Worm (Caenorhabditis elegans) whole organism, L1 larva: ENCODE data around the gene kreg-1.

ENCODE experiments used
- C04F5.9 ChIP-seq: sonication (generic microtip); optimal IDR thresholded peaks from 2 replicates; lab custom pipeline; 2016; ENCODE audit warnings: missing genetic modification characterization, missing compliant biosample characterization
- C16A3.4 ChIP-seq: fragments of 150-350 bp; optimal IDR thresholded peaks from 2 replicates; lab custom pipeline; 2014; ENCODE audit warnings: missing biosample characterization, missing genetic modification characterization
- Y116A8C.19 ChIP-seq: sonication (generic microtip); optimal IDR thresholded peaks from 2 replicates; lab custom pipeline; 2016; ENCODE audit warnings: missing compliant biosample characterization, missing genetic modification characterization, borderline replicate concordance
- aha-1 ChIP-seq: fragments of 150-350 bp; optimal IDR thresholded peaks from 2 replicates; lab custom pipeline; 2014; ENCODE audit warnings: missing biosample characterization, missing genetic modification characterization
- aly-2 ChIP-seq: fragments of 150-350 bp; optimal IDR thresholded peaks from 2 replicates; lab custom pipeline; 2014; ENCODE audit warnings: missing biosample characterization, missing genetic modification characterization
- blmp-1 ChIP-seq: fragments of 150-350 bp; optimal IDR thresholded peaks from 2 replicates; lab custom pipeline; 2014; ENCODE audit warnings: missing biosample characterization, missing genetic modification characterization
- ceh-63 ChIP-seq: fragments of 200-800 bp; sonication (Bioruptor generic); optimal IDR thresholded peaks from 2 replicates; lab custom pipeline; 2018; ENCODE audit warnings: mild to moderate bottlenecking, missing genetic modification characterization, missing compliant biosample characterization
- ceh-8 ChIP-seq: fragments of 200-800 bp; sonication (Bioruptor generic); optimal IDR thresholded peaks from 2 replicates; lab custom pipeline; 2018; ENCODE audit warnings: mild to moderate bottlenecking, missing genetic modification characterization, moderate library complexity, missing compliant biosample characterization
- ceh-82 ChIP-seq, 3 experiments: fragments of 150-350 bp in 1 of 3; sonication (generic microtip) in 2 of 3; optimal IDR thresholded peaks; 2 replicates each; lab custom pipeline; 2014 to 2017; ENCODE audit warnings: missing biosample characterization in 3 of 3, missing genetic modification characterization in 3 of 3
- ceh-90 ChIP-seq: sonication (generic microtip); optimal IDR thresholded peaks from 2 replicates; lab custom pipeline; 2016; ENCODE audit warnings: missing genetic modification characterization, missing compliant biosample characterization
- efl-1 ChIP-seq, 4 experiments: fragments of 150-350 bp; optimal IDR thresholded peaks in 3 of 4; peaks in 1 of 4; 1 replicate in 1 of 4; 2 replicates in 3 of 4; lab custom pipeline; 2014; ENCODE audit warnings: missing biosample characterization in 2 of 4, missing genetic modification characterization in 2 of 4, missing genetic modification reagents in 2 of 4
- efl-3 ChIP-seq: fragments of 200-800 bp; sonication (Bioruptor generic); optimal IDR thresholded peaks from 2 replicates; lab custom pipeline; 2018; ENCODE audit warnings: mild to moderate bottlenecking, missing genetic modification characterization, missing compliant biosample characterization
- egl-27 ChIP-seq, 2 experiments: fragments of 150-350 bp in 1 of 2; sonication (generic microtip); optimal IDR thresholded peaks; 3 replicates each; lab custom pipeline; 2017 to 2018; ENCODE audit warnings: missing biosample characterization in 2 of 2, missing genetic modification characterization in 2 of 2, missing genetic modification reagents in 2 of 2
- elt-2 ChIP-seq: sonication (generic microtip); optimal IDR thresholded peaks from 2 replicates; lab custom pipeline; 2016; ENCODE audit warnings: missing genetic modification characterization, mild to moderate bottlenecking, inconsistent platforms, missing compliant biosample characterization, missing genetic modification reagents
- fkh-10 ChIP-seq: sonication (generic microtip); optimal IDR thresholded peaks from 2 replicates; lab custom pipeline; 2017; ENCODE audit warnings: missing biosample characterization, missing genetic modification reagents, missing genetic modification characterization
- fkh-4 ChIP-seq: sonication (generic microtip); optimal IDR thresholded peaks from 2 replicates; lab custom pipeline; 2016; ENCODE audit warnings: missing compliant biosample characterization, missing genetic modification characterization, borderline replicate concordance
- fos-1 ChIP-seq: fragments of 150-350 bp; optimal IDR thresholded peaks from 2 replicates; lab custom pipeline; 2014; ENCODE audit warnings: missing biosample characterization, missing genetic modification characterization
- hlh-4 ChIP-seq: sonication (generic microtip); optimal IDR thresholded peaks from 2 replicates; lab custom pipeline; 2016; ENCODE audit warnings: mild to moderate bottlenecking, missing genetic modification characterization, missing compliant biosample characterization
- irx-1 ChIP-seq: sonication (generic microtip); optimal IDR thresholded peaks from 2 replicates; lab custom pipeline; 2016; ENCODE audit warnings: missing genetic modification characterization, missing compliant biosample characterization
- isw-1 ChIP-seq: fragments of 200-800 bp; sonication (Bioruptor generic); IDR thresholded peaks from 2 replicates; pipeline ENCODE4 v1.3.6; 2022; ENCODE audit warnings: missing genetic modification characterization, missing compliant biosample characterization
- lin-13 ChIP-seq: fragments of 150-350 bp; optimal IDR thresholded peaks from 2 replicates; lab custom pipeline; 2014; ENCODE audit warnings: missing biosample characterization, missing genetic modification reagents, missing genetic modification characterization
- lin-15B ChIP-seq: fragments of 150-350 bp; sonication (generic microtip); optimal IDR thresholded peaks from 3 replicates; lab custom pipeline; 2014; ENCODE audit warnings: missing biosample characterization, missing genetic modification characterization
- lin-35 ChIP-seq, 2 experiments: fragments of 150-350 bp; optimal IDR thresholded peaks; 2 replicates each; lab custom pipeline; 2014; ENCODE audit warnings: missing biosample characterization in 2 of 2, missing genetic modification characterization in 2 of 2, missing genetic modification reagents in 2 of 2
- mdl-1 ChIP-seq, 2 experiments: fragments of 150-350 bp; optimal IDR thresholded peaks; 2 replicates each; lab custom pipeline; 2014 to 2017; ENCODE audit warnings: missing biosample characterization in 2 of 2, missing genetic modification characterization in 2 of 2, inconsistent platforms in 1 of 2
- mef-2 ChIP-seq: fragments of 150-350 bp; optimal IDR thresholded peaks from 2 replicates; lab custom pipeline; 2014; ENCODE audit warnings: missing biosample characterization, missing genetic modification characterization
- nhr-11 ChIP-seq: fragments of 150-350 bp; optimal IDR thresholded peaks from 2 replicates; lab custom pipeline; 2014; ENCODE audit warnings: missing biosample characterization, missing genetic modification characterization
- nhr-20 ChIP-seq: sonication (generic microtip); optimal IDR thresholded peaks from 2 replicates; lab custom pipeline; 2016; ENCODE audit warnings: mild to moderate bottlenecking, missing genetic modification characterization, missing compliant biosample characterization
- nhr-71 ChIP-seq: sonication (generic microtip); optimal IDR thresholded peaks from 2 replicates; lab custom pipeline; 2016; ENCODE audit warnings: mild to moderate bottlenecking, missing genetic modification characterization, moderate library complexity, missing compliant biosample characterization
- nhr-84 ChIP-seq: sonication (generic microtip); optimal IDR thresholded peaks from 2 replicates; lab custom pipeline; 2017; ENCODE audit warnings: missing biosample characterization, missing genetic modification characterization
- nhr-85 ChIP-seq: sonication (generic microtip); peaks from one replicate; lab custom pipeline; 2016; ENCODE audit warnings: missing genetic modification characterization, inconsistent platforms, missing compliant biosample characterization
- nhr-90 ChIP-seq: sonication (generic microtip); optimal IDR thresholded peaks from 2 replicates; lab custom pipeline; 2016; ENCODE audit warnings: mild to moderate bottlenecking, missing genetic modification characterization, missing compliant biosample characterization; ENCODE audit not compliant: poor library complexity
- pag-3 ChIP-seq: sonication (generic microtip); optimal IDR thresholded peaks from 2 replicates; lab custom pipeline; 2017; ENCODE audit warnings: missing genetic modification characterization, mild to moderate bottlenecking, missing compliant biosample characterization, antibody characterized with exemption, borderline replicate concordance; ENCODE audit not compliant: insufficient read depth
- pax-3 ChIP-seq: fragments of 200-800 bp; sonication (Bioruptor generic); optimal IDR thresholded peaks from 2 replicates; lab custom pipeline; 2018; ENCODE audit warnings: mild to moderate bottlenecking, missing genetic modification characterization, moderate library complexity, missing compliant biosample characterization
- snu-23 ChIP-seq: sonication (generic microtip); optimal IDR thresholded peaks from 2 replicates; lab custom pipeline; 2016; ENCODE audit warnings: missing genetic modification characterization, missing compliant biosample characterization
- sup-37 ChIP-seq: fragments of 200-800 bp; sonication (Bioruptor generic); optimal IDR thresholded peaks from 2 replicates; lab custom pipeline; 2018; ENCODE audit warnings: mild to moderate bottlenecking, missing genetic modification characterization, missing compliant biosample characterization
- tlp-1 ChIP-seq: fragments of 150-350 bp; optimal IDR thresholded peaks from 2 replicates; lab custom pipeline; 2014; ENCODE audit warnings: missing biosample characterization, missing genetic modification characterization
- unc-130 ChIP-seq: fragments of 150-350 bp; optimal IDR thresholded peaks from 2 replicates; lab custom pipeline; 2017; ENCODE audit warnings: missing biosample characterization, missing genetic modification characterization, inconsistent platforms
- unc-30 ChIP-seq: sonication (generic microtip); optimal IDR thresholded peaks from 2 replicates; lab custom pipeline; 2017; ENCODE audit warnings: missing biosample characterization, missing genetic modification characterization
- unc-62 ChIP-seq: fragments of 150-350 bp; optimal IDR thresholded peaks from 2 replicates; lab custom pipeline; 2014; ENCODE audit warnings: missing biosample characterization, missing genetic modification reagents, missing genetic modification characterization
- unc-86 ChIP-seq: sonication (generic microtip); optimal IDR thresholded peaks from 2 replicates; lab custom pipeline; 2016; ENCODE audit warnings: missing genetic modification characterization, missing compliant biosample characterization
- unc-98 ChIP-seq: fragments of 200-800 bp; sonication (Bioruptor generic); IDR thresholded peaks from 2 replicates; pipeline ENCODE4 v1.3.6; 2022; ENCODE audit warnings: missing genetic modification characterization, missing compliant biosample characterization
- ztf-11 ChIP-seq, 2 experiments: sonication (generic microtip); optimal IDR thresholded peaks; 2 replicates each; lab custom pipeline; 2016 to 2017; ENCODE audit warnings: missing genetic modification characterization in 2 of 2, missing biosample characterization in 1 of 2, missing compliant biosample characterization in 1 of 2

Gene kreg-1

ce11 chrX:8712662-8713061 lies 3.1 kb downstream of the kreg-1 start:
- no peak for TF ChIP-seq aha-1 (tag; lab: Kevin White, UChicago)
- TF ChIP-seq nhr-20 (tag; lab: Kevin White, UChicago) = peak; percentile 31
- no peak for TF ChIP-seq C16A3.4
- peak; percentile 81 for TF ChIP-seq elt-2
- no peak for TF ChIP-seq Y116A8C.19 (tag; lab: Kevin White, UChicago)
- no peak for TF ChIP-seq hlh-4
- no peak for TF ChIP-seq snu-23 (GFP tag; lab: Kevin White, UChicago)
- TF ChIP-seq lin-35 (GFP tag; optimal IDR thresholded peaks at IDR 0.05; lab: Kevin White, UChicago) = peak in 1 of 2 experiments; percentile 39
- TF ChIP-seq, all 84 proteins: peak for 3

ce11 chrX:8713754-8714295 lies 4.3 kb downstream of the kreg-1 start, which contains the start of gene F53A9.6:
F53A9.6 (minus strand) TSS chrX:8713804.
- TF ChIP-seq fkh-10 (GFP tag; lab: Kevin White, UChicago) = no peak
- TF ChIP-seq efl-1 (optimal IDR thresholded peaks at IDR 0.05; lab: Kevin White, UChicago) = no peak
- peak in 1 of 2 experiments; percentile 74 for TF ChIP-seq efl-1 (GFP tag; optimal IDR thresholded peaks at IDR 0.05 in 1 of 2; lab: Kevin White, UChicago)
- TF ChIP-seq elt-2 = peak; percentile 64

ce11 chrX:8714845-8715244 lies 5.3 kb downstream of the kreg-1 start:
- TF ChIP-seq unc-130 (tag; lab: Kevin White, UChicago) (no peak), C04F5.9 (tag; lab: Kevin White, UChicago) (no peak), ceh-63 (GFP tag; lab: Kevin White, UChicago) (no peak), ztf-11 (tag; optimal IDR thresholded peaks at IDR 0.05; lab: Kevin White, UChicago) (no peak), pax-3 (tag; lab: Kevin White, UChicago) (no peak), mef-2 (tag; lab: Kevin White, UChicago) (no peak), ceh-82 (tag; optimal IDR thresholded peaks at IDR 0.05; lab: Kevin White, UChicago) (no peak), irx-1 (tag; lab: Kevin White, UChicago) (no peak), ceh-8 (no peak), unc-30 (tag; lab: Kevin White, UChicago) (no peak), unc-86 (tag; lab: Kevin White, UChicago) (no peak), blmp-1 (tag; lab: Kevin White, UChicago) (no peak), nhr-84 (tag; lab: Kevin White, UChicago) (no peak), lin-15B (tag; lab: Kevin White, UChicago) (no peak), egl-27 (tag; optimal IDR thresholded peaks at IDR 0.05; lab: Kevin White, UChicago) (no peak), nhr-11 (tag; lab: Kevin White, UChicago) (no peak), isw-1 (no peak), nhr-90 (tag; lab: Kevin White, UChicago) (no peak)

ce11 chrX:8716822-8717221 lies 7.3 kb downstream of the kreg-1 start, which contains the start of gene F53A9.7:
F53A9.7 (minus strand) TSS chrX:8716922.
- TF ChIP-seq unc-62 (GFP tag; lab: Kevin White, UChicago) (no peak), nhr-85 (tag; lab: Kevin White, UChicago) (peak; percentile 35), mdl-1 (tag; optimal IDR thresholded peaks at IDR 0.05; lab: Kevin White, UChicago) (no peak)

ce11 chrX:8718153-8718552 lies 8.6 kb downstream of the kreg-1 start:
- TF ChIP-seq tlp-1 = no peak
- TF ChIP-seq efl-1 (optimal IDR thresholded peaks at IDR 0.05; lab: Kevin White, UChicago) = no peak
- peak in 1 of 2 experiments; percentile 5 for TF ChIP-seq efl-1 (GFP tag; optimal IDR thresholded peaks at IDR 0.05 in 1 of 2; lab: Kevin White, UChicago)

ce11 chrX:8718856-8719255 lies 9.3 kb downstream of the kreg-1 start, which contains the start of gene F53A9.8:
F53A9.8 (minus strand) TSS chrX:8718904.
- TF ChIP-seq aly-2 (tag; lab: Kevin White, UChicago) (no peak), lin-13 (no peak), nhr-71 (tag; lab: Kevin White, UChicago) (no peak), sup-37 (no peak), elt-2 (peak; percentile 9), fkh-4 (tag; lab: Kevin White, UChicago) (no peak), ceh-90 (tag; lab: Kevin White, UChicago) (no peak), efl-3 (GFP tag; lab: Kevin White, UChicago) (no peak), lin-35 (GFP tag; optimal IDR thresholded peaks at IDR 0.05; lab: Kevin White, UChicago) (peak in 1 of 2 experiments; percentile 4), pag-3 (tag; lab: Kevin White, UChicago) (no peak), ceh-82 (tag; optimal IDR thresholded peaks at IDR 0.05; lab: Kevin White, UChicago) (no peak), snu-23 (GFP tag; lab: Kevin White, UChicago) (no peak), unc-98 (GFP tag; lab: Robert Waterston, UW) (no peak), fos-1 (no peak)
